Worm (Caenorhabditis elegans): Measurements from ENCODE around the gene T24C12.1.
A peak's percentile ranks its signal among the peaks of the same experiment; 100 is the strongest.

T24C12.1 gene

DNA sequence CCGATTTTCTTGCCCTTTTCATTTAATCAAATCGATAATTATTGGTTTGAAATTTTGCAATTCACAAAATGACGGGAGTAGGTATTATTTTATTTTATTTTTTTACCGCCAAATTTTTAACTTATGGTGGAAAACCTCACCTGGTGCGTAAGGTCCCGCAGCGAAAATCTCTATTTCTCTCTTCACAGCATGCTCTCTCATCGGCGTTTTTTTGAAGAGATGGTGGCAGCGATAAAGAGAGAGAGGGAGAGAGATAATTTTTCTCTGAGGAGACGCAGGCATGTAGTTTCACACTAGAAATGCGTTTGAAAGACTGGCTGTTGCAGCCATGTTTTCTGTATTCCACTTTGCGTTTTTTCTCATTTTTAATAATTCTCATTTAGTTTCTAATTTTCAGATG lies 34.7 kb downstream of the T24C12.1 start, which contains the start of gene T14F9.2 (continued):
- TF ChIP-seq efl-1 (optimal IDR thresholded peaks at IDR 0.05) (peak; percentile 44 to 61), efl-1 (GFP tag; optimal IDR thresholded peaks at IDR 0.05 in 1 of 2) (peak; percentile 39 to 75), snu-23 (GFP tag; optimal IDR thresholded peaks at IDR 0.05) (peak; percentile 74), pqm-1 (tag; optimal IDR thresholded peaks at IDR 0.05) (no peak), snpc-4 (tag; optimal IDR thresholded peaks at IDR 0.05) (no peak), grh-1 (GFP tag; IDR thresholded peaks at IDR 0.05) (no peak), fos-1 (tag; optimal IDR thresholded peaks at IDR 0.05) (no peak), unc-62 (GFP tag; optimal IDR thresholded peaks at IDR 0.05) (no peak), unc-98 (GFP tag; IDR thresholded peaks at IDR 0.05) (no peak), nhr-85 (tag) (peak; percentile 79), xbp-1 (tag; optimal IDR thresholded peaks at IDR 0.05) (peak; percentile 33), nhr-20 (tag; optimal IDR thresholded peaks at IDR 0.05) (peak; percentile 60), C16A3.4 (tag; optimal IDR thresholded peaks at IDR 0.05) (no peak), unc-130 (tag; optimal IDR thresholded peaks at IDR 0.05) (peak; percentile 7), hlh-4 (tag; optimal IDR thresholded peaks at IDR 0.05) (no peak), nhr-71 (tag; optimal IDR thresholded peaks at IDR 0.05) (peak; percentile 69), nhr-11 (tag; optimal IDR thresholded peaks at IDR 0.05) (no peak), sptf-1 (tag; optimal IDR thresholded peaks at IDR 0.05) (no peak), vab-15 (tag; optimal IDR thresholded peaks at IDR 0.05) (no peak), lin-13 (GFP tag; optimal IDR thresholded peaks at IDR 0.05) (no peak), ces-1 (GFP tag; optimal IDR thresholded peaks at IDR 0.05) (no peak), fkh-4 (tag; optimal IDR thresholded peaks at IDR 0.05; ENCODE audit: borderline replicate concordance) (no peak), alr-1 (tag; optimal IDR thresholded peaks at IDR 0.05; ENCODE audit: borderline replicate concordance) (no peak), efl-3 (GFP tag; optimal IDR thresholded peaks at IDR 0.05) (no peak), ceh-8 (GFP tag; optimal IDR thresholded peaks at IDR 0.05) (no peak), unc-30 (tag; optimal IDR thresholded peaks at IDR 0.05) (no peak), nhr-237 (tag; optimal IDR thresholded peaks at IDR 0.05) (no peak), lir-3 (tag; optimal IDR thresholded peaks at IDR 0.05; ENCODE audit: poor library complexity) (peak; percentile 3), aha-1 (tag; optimal IDR thresholded peaks at IDR 0.05) (no peak), aly-2 (tag; optimal IDR thresholded peaks at IDR 0.05) (no peak), sup-37 (GFP tag; optimal IDR thresholded peaks at IDR 0.05) (no peak), nhr-47 (tag; optimal IDR thresholded peaks at IDR 0.05) (peak; percentile 62), lin-39 (tag; optimal IDR thresholded peaks at IDR 0.05) (no peak), mdl-1 (tag; optimal IDR thresholded peaks at IDR 0.05) (peak in 1 of 2 experiments; percentile 28), elt-3 (tag; optimal IDR thresholded peaks at IDR 0.05) (no peak), Y116A8C.19 (tag; optimal IDR thresholded peaks at IDR 0.05; ENCODE audit: borderline replicate concordance) (no peak), F16B12.6 (tag; optimal IDR thresholded peaks at IDR 0.05) (no peak), zip-4 (GFP tag; optimal IDR thresholded peaks at IDR 0.05) (no peak), ama-1 (optimal IDR thresholded peaks at IDR 0.05) (no peak), swsn-7 (tag; optimal IDR thresholded peaks at IDR 0.05) (peak; percentile 42), rnt-1 (tag; optimal IDR thresholded peaks at IDR 0.05) (peak; percentile 63), mep-1 (tag; optimal IDR thresholded peaks at IDR 0.05) (peak; percentile 76), egl-13 (tag; optimal IDR thresholded peaks at IDR 0.05) (no peak), egl-27 (tag; optimal IDR thresholded peaks at IDR 0.05) (no peak), lin-15B (tag; optimal IDR thresholded peaks at IDR 0.05) (no peak), lin-35 (GFP tag; optimal IDR thresholded peaks at IDR 0.05) (peak in 1 of 2 experiments; percentile 71), ceh-82 (tag; optimal IDR thresholded peaks at IDR 0.05) (no peak), mab-9 (GFP tag; IDR thresholded peaks at IDR 0.05) (no peak), nhr-90 (tag; optimal IDR thresholded peaks at IDR 0.05; ENCODE audit: poor library complexity) (peak; percentile 37), ets-5 (GFP tag; IDR thresholded peaks at IDR 0.05) (no peak)

All from whole organism, L1 larva.